Fruit fly (Drosophila melanogaster) whole organism, prepupa: Measurements from ENCODE around the gene CG42681.

Experiments
- CG10631 ChIP-seq: fragments of 200-800 bp; sonication (Bioruptor generic); optimal IDR thresholded peaks from 2 replicates; lab custom pipeline; 2016; ENCODE audit warnings: missing biosample characterization, missing genetic modification characterization
- CG10669 ChIP-seq: fragments of 200-800 bp; sonication (Bioruptor generic); optimal IDR thresholded peaks from 3 replicates; lab custom pipeline; 2018; ENCODE audit warnings: missing biosample characterization, mild to moderate bottlenecking, missing genetic modification characterization, moderate library complexity
- CG11294 ChIP-seq: fragments of 200-800 bp; sonication (Bioruptor generic); IDR thresholded peaks from 2 replicates; pipeline ENCODE4 v1.3.6; 2022; ENCODE audit warnings: missing biosample characterization, missing genetic modification characterization
- CG11762 ChIP-seq: fragments of 200-800 bp; sonication (Bioruptor generic); optimal IDR thresholded peaks from 3 replicates; lab custom pipeline; 2016; ENCODE audit warnings: missing biosample characterization, missing genetic modification characterization; ENCODE audit not compliant: insufficient read depth
- CG15336 ChIP-seq: fragments of 200-800 bp; sonication (Bioruptor generic); IDR thresholded peaks from 2 replicates; pipeline ENCODE4 v1.3.6; 2022; ENCODE audit warnings: missing biosample characterization, missing genetic modification characterization
- CG1621 ChIP-seq: fragments of 200-800 bp; sonication (Bioruptor generic); optimal IDR thresholded peaks from 3 replicates; lab custom pipeline; 2018; ENCODE audit warnings: missing biosample characterization, mild to moderate bottlenecking, missing genetic modification characterization
- CG31627 ChIP-seq: fragments of 200-800 bp; sonication (Bioruptor generic); optimal IDR thresholded peaks from 3 replicates; lab custom pipeline; 2016; ENCODE audit warnings: missing biosample characterization, missing genetic modification characterization
- CG32006 ChIP-seq: fragments of 200-800 bp; sonication (Bioruptor generic); optimal IDR thresholded peaks from 3 replicates; lab custom pipeline; 2017; ENCODE audit warnings: missing biosample characterization, mild to moderate bottlenecking, missing genetic modification characterization
- CG34406 ChIP-seq: fragments of 200-800 bp; sonication (Bioruptor generic); optimal IDR thresholded peaks from 3 replicates; lab custom pipeline; 2016; ENCODE audit warnings: missing biosample characterization, missing genetic modification characterization
- CG3919 ChIP-seq: fragments of 200-800 bp; sonication (Bioruptor generic); optimal IDR thresholded peaks from 3 replicates; lab custom pipeline; 2016; ENCODE audit warnings: missing biosample characterization, missing genetic modification characterization
- CG4318 ChIP-seq: fragments of 200-800 bp; sonication (Bioruptor generic); optimal IDR thresholded peaks from 3 replicates; lab custom pipeline; 2017; ENCODE audit warnings: missing biosample characterization, mild to moderate bottlenecking, missing genetic modification characterization
- CG6163 ChIP-seq: fragments of 200-800 bp; sonication (Bioruptor generic); IDR thresholded peaks from 3 replicates; pipeline ENCODE4 v1.3.6; 2022; ENCODE audit warnings: missing biosample characterization, missing genetic modification characterization
- CG6276 ChIP-seq: fragments of 200-800 bp; sonication (Bioruptor generic); optimal IDR thresholded peaks from 2 replicates; lab custom pipeline; 2017; ENCODE audit warnings: missing biosample characterization, mild to moderate bottlenecking, missing genetic modification characterization
- CG6792 ChIP-seq: fragments of 200-800 bp; sonication (Bioruptor generic); optimal IDR thresholded peaks from 3 replicates; lab custom pipeline; 2016; ENCODE audit warnings: missing biosample characterization, missing genetic modification characterization
- CG7368 ChIP-seq: fragments of 200-800 bp; sonication (Bioruptor generic); optimal IDR thresholded peaks from 3 replicates; lab custom pipeline; 2016; ENCODE audit warnings: missing biosample characterization, missing genetic modification characterization
- CG8119 ChIP-seq: fragments of 200-800 bp; sonication (Bioruptor generic); IDR thresholded peaks from 3 replicates; pipeline ENCODE4 v1.3.6; 2022; ENCODE audit warnings: missing biosample characterization, missing genetic modification characterization
- CG8319 ChIP-seq: fragments of 200-800 bp; sonication (Bioruptor generic); optimal IDR thresholded peaks from 3 replicates; lab custom pipeline; 2016; ENCODE audit warnings: missing biosample characterization, missing genetic modification characterization
- CG8632 ChIP-seq: fragments of 200-800 bp; sonication (Bioruptor generic); optimal IDR thresholded peaks from 3 replicates; lab custom pipeline; 2016; ENCODE audit warnings: missing biosample characterization, missing genetic modification characterization
- CG9139 ChIP-seq: fragments of 200-800 bp; sonication (Bioruptor generic); optimal IDR thresholded peaks from 3 replicates; lab custom pipeline; 2017; ENCODE audit warnings: missing biosample characterization, mild to moderate bottlenecking, missing genetic modification characterization
- Eip75B ChIP-seq: fragments of 200-800 bp; sonication (Bioruptor generic); optimal IDR thresholded peaks from 3 replicates; lab custom pipeline; 2016; ENCODE audit warnings: missing biosample characterization, missing genetic modification characterization
- Eip78C ChIP-seq: fragments of 200-800 bp; sonication (Bioruptor generic); peaks from one replicate; lab custom pipeline; 2016; ENCODE audit warnings: missing biosample characterization, missing genetic modification characterization
- Eip93F ChIP-seq: fragments of 200-800 bp; sonication (Bioruptor generic); optimal IDR thresholded peaks from 2 replicates; lab custom pipeline; 2016; ENCODE audit warnings: missing biosample characterization, mild to moderate bottlenecking, missing genetic modification characterization
- Ets21C ChIP-seq: fragments of 200-800 bp; sonication (Bioruptor generic); optimal IDR thresholded peaks from 3 replicates; lab custom pipeline; 2016; ENCODE audit warnings: missing biosample characterization, missing genetic modification characterization
- Ets96B ChIP-seq: fragments of 200-800 bp; optimal IDR thresholded peaks from 2 replicates; lab custom pipeline; 2019; ENCODE audit warnings: missing biosample characterization, mild to moderate bottlenecking, missing genetic modification characterization, moderate library complexity
- Gug ChIP-seq: fragments of 200-800 bp; sonication (Bioruptor generic); IDR thresholded peaks from 2 replicates; pipeline ENCODE4 v1.3.6; 2022; ENCODE audit warnings: missing biosample characterization, missing genetic modification characterization
- Hr4 ChIP-seq: fragments of 200-800 bp; sonication (Bioruptor generic); optimal IDR thresholded peaks from 3 replicates; lab custom pipeline; 2016; ENCODE audit warnings: missing biosample characterization, missing genetic modification characterization
- Lpt ChIP-seq: fragments of 200-800 bp; sonication (Bioruptor generic); optimal IDR thresholded peaks from 3 replicates; lab custom pipeline; 2016; ENCODE audit warnings: missing biosample characterization, missing genetic modification characterization
- Met ChIP-seq: fragments of 200-800 bp; sonication (Bioruptor generic); optimal IDR thresholded peaks from 3 replicates; lab custom pipeline; 2016; ENCODE audit warnings: missing biosample characterization, missing genetic modification characterization
- OdsH ChIP-seq: fragments of 200-800 bp; sonication (Bioruptor generic); optimal IDR thresholded peaks from 3 replicates; lab custom pipeline; 2016; ENCODE audit warnings: missing biosample characterization, missing genetic modification characterization
- Smox ChIP-seq: fragments of 200-800 bp; sonication (Bioruptor generic); optimal IDR thresholded peaks from 3 replicates; lab custom pipeline; 2016; ENCODE audit warnings: missing biosample characterization, missing genetic modification characterization
- Sox14 ChIP-seq: fragments of 200-800 bp; sonication (Bioruptor generic); optimal IDR thresholded peaks from 3 replicates; lab custom pipeline; 2016; ENCODE audit warnings: missing biosample characterization, missing genetic modification characterization
- Sox15 ChIP-seq: fragments of 200-800 bp; sonication (Bioruptor generic); optimal IDR thresholded peaks from 3 replicates; lab custom pipeline; 2016; ENCODE audit warnings: missing biosample characterization, missing genetic modification characterization
- achi ChIP-seq: fragments of 200-800 bp; sonication (Bioruptor generic); optimal IDR thresholded peaks from 3 replicates; lab custom pipeline; 2016; ENCODE audit warnings: missing biosample characterization, missing genetic modification characterization
- acj6 ChIP-seq: fragments of 200-800 bp; sonication (Bioruptor generic); optimal IDR thresholded peaks from 3 replicates; lab custom pipeline; 2016; ENCODE audit warnings: missing biosample characterization, missing genetic modification characterization
- dac ChIP-seq: fragments of 200-800 bp; sonication (Bioruptor generic); optimal IDR thresholded peaks from 2 replicates; lab custom pipeline; 2017; ENCODE audit warnings: missing biosample characterization, mild to moderate bottlenecking, missing genetic modification characterization
- dsx ChIP-seq: fragments of 200-800 bp; optimal IDR thresholded peaks from 3 replicates; lab custom pipeline; 2019; ENCODE audit warnings: missing biosample characterization, mild to moderate bottlenecking, missing genetic modification characterization, moderate library complexity; ENCODE audit not compliant: poor library complexity, severe bottlenecking
- eg ChIP-seq: fragments of 200-800 bp; sonication (Bioruptor generic); IDR thresholded peaks from 3 replicates; pipeline ENCODE4 v1.3.6; 2022; ENCODE audit warnings: missing biosample characterization, missing genetic modification characterization
- fd85E ChIP-seq: fragments of 200-800 bp; sonication (Bioruptor generic); optimal IDR thresholded peaks from 3 replicates; lab custom pipeline; 2016; ENCODE audit warnings: missing biosample characterization, missing genetic modification characterization
- net ChIP-seq: fragments of 200-800 bp; sonication (Bioruptor generic); optimal IDR thresholded peaks from 3 replicates; lab custom pipeline; 2016; ENCODE audit warnings: missing biosample characterization, missing genetic modification characterization
- pdm3 ChIP-seq: fragments of 200-800 bp; sonication (Bioruptor generic); optimal IDR thresholded peaks from 3 replicates; lab custom pipeline; 2016; ENCODE audit warnings: missing biosample characterization, missing genetic modification characterization
- salr ChIP-seq, 2 experiments: fragments of 200-800 bp; sonication (Bioruptor generic); optimal IDR thresholded peaks; 3 replicates each; lab custom pipeline; 2016 to 2018; ENCODE audit warnings: missing biosample characterization in 2 of 2, missing genetic modification characterization in 2 of 2, mild to moderate bottlenecking in 1 of 2
- spab ChIP-seq: fragments of 200-800 bp; sonication (Bioruptor generic); optimal IDR thresholded peaks from 2 replicates; lab custom pipeline; 2017; ENCODE audit warnings: missing biosample characterization, mild to moderate bottlenecking, missing genetic modification characterization, missing genetic modification reagents
- ss ChIP-seq, 2 experiments: fragments of 200-800 bp; sonication (Bioruptor generic); optimal IDR thresholded peaks; 2 replicates in 1 of 2; 3 replicates in 1 of 2; lab custom pipeline; 2017 to 2018; ENCODE audit warnings: mild to moderate bottlenecking in 2 of 2, missing biosample characterization in 2 of 2, missing genetic modification characterization in 2 of 2, moderate library complexity in 1 of 2
- svp ChIP-seq: fragments of 200-800 bp; sonication (Bioruptor generic); peaks from one replicate; lab custom pipeline; 2016; ENCODE audit warnings: missing biosample characterization, missing genetic modification characterization
- topi ChIP-seq: fragments of 200-800 bp; sonication (Bioruptor generic); optimal IDR thresholded peaks from 3 replicates; lab custom pipeline; 2016; ENCODE audit warnings: missing biosample characterization, missing genetic modification characterization

The CG42681 gene

DNA sequence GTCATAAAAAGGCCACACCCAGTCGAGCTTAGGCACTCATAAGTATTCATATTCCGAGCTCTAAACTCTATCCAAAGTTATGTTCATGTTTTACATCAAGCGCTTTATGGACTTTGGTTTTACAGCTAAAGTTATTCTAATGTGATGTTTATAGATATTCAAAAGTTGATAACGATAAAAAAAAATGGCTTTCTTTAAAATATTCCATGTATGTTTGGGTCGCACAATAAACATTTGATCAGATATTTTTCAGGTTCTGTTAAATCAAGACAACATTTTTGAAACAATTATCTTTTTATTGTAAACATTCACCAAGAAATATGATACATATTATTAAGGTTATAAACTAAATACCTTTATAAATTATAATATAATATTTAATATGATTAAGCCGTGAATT lies 45.2 kb upstream of the CG42681 start:
- TF ChIP-seq CG6163 (GFP tag; lab: Robert Waterston, UW) (no peak), CG1621 (tag; lab: Kevin White, UChicago) (no peak), Ets21C (GFP tag; lab: Kevin White, UChicago) (no peak), ss (GFP tag; optimal IDR thresholded peaks at IDR 0.05; lab: Kevin White, UChicago) (no peak), Lpt (no peak), Eip75B (GFP tag; lab: Kevin White, UChicago) (no peak), CG11762 (GFP tag; lab: Kevin White, UChicago) (no peak), CG6276 (GFP tag; lab: Kevin White, UChicago) (no peak), fd85E (GFP tag; lab: Kevin White, UChicago) (no peak)

- TF ChIP-seq svp (GFP tag; lab: Kevin White, UChicago) (peak; percentile 39), Eip78C (GFP tag; lab: Kevin White, UChicago) (peak; percentile 54), eg (GFP tag; lab: Robert Waterston, UW) (peak; percentile 42; the same call in 2 of the 3 replicates), topi (GFP tag; lab: Kevin White, UChicago) (no peak), CG8119 (GFP tag; lab: Robert Waterston, UW) (0 out of 3 replicates have a peak, but pooled peaks have one; percentile 19), CG1621 (tag; lab: Kevin White, UChicago) (no peak), CG3919 (GFP tag; lab: Kevin White, UChicago) (no peak)
These were observed 44.6 kb upstream of the CG42681 start for dm6 chr2L:14699501-14700077.

dm6 chr2L:14701495-14701894 lies 42.7 kb upstream of the CG42681 start:
- TF ChIP-seq Ets96B (tag; lab: Kevin White, UChicago) (no peak), Eip93F (GFP tag; lab: Kevin White, UChicago) (no peak), Met (GFP tag; lab: Kevin White, UChicago) (no peak), Gug (GFP tag; lab: Robert Waterston, UW) (no peak), topi (GFP tag; lab: Kevin White, UChicago) (no peak), CG6163 (GFP tag; lab: Robert Waterston, UW) (peak; percentile 84), Sox14 (GFP tag; lab: Kevin White, UChicago) (no peak), Eip78C (GFP tag; lab: Kevin White, UChicago) (peak; percentile 90), CG11762 (GFP tag; lab: Kevin White, UChicago) (no peak), Smox (GFP tag; lab: Kevin White, UChicago) (no peak), dsx (no peak), salr (GFP tag; optimal IDR thresholded peaks at IDR 0.05; lab: Kevin White, UChicago) (peak in 1 of 2 experiments; percentile 44), CG6276 (GFP tag; lab: Kevin White, UChicago) (peak; percentile 23), CG10669 (GFP tag; lab: Kevin White, UChicago) (no peak), CG15336 (GFP tag; lab: Robert Waterston, UW) (peak; percentile 92), OdsH (GFP tag; lab: Kevin White, UChicago) (peak; percentile 72), fd85E (GFP tag; lab: Kevin White, UChicago) (no peak), Hr4 (GFP tag; lab: Kevin White, UChicago) (peak; percentile 93), CG7368 (no peak), net (GFP tag; lab: Kevin White, UChicago) (peak; percentile 45), eg (GFP tag; lab: Robert Waterston, UW) (peak; percentile 73), Sox15 (no peak), CG9139 (GFP tag; lab: Kevin White, UChicago) (no peak), Ets21C (GFP tag; lab: Kevin White, UChicago) (no peak), CG4318 (peak; percentile 89), achi (GFP tag; lab: Kevin White, UChicago) (peak; percentile 55), svp (GFP tag; lab: Kevin White, UChicago) (peak; percentile 21), CG8319 (GFP tag; lab: Kevin White, UChicago) (no peak), dac (GFP tag; lab: Kevin White, UChicago) (peak; percentile 82), acj6 (GFP tag; lab: Kevin White, UChicago) (peak; percentile 28), CG8632 (GFP tag; lab: Kevin White, UChicago) (no peak), ss (GFP tag; optimal IDR thresholded peaks at IDR 0.05; lab: Kevin White, UChicago) (no peak), CG31627 (GFP tag; lab: Kevin White, UChicago) (no peak), pdm3 (GFP tag; lab: Kevin White, UChicago) (peak; percentile 43), Lpt (peak; percentile 72), CG32006 (GFP tag; lab: Kevin White, UChicago) (peak; percentile 94), CG6792 (GFP tag; lab: Kevin White, UChicago) (peak; percentile 23), CG10631 (peak; percentile 39), CG8119 (GFP tag; lab: Robert Waterston, UW) (peak; percentile 92), CG3919 (GFP tag; lab: Kevin White, UChicago) (peak; percentile 47), CG34406 (GFP tag; lab: Kevin White, UChicago) (no peak), CG11294 (no peak), CG1621 (tag; lab: Kevin White, UChicago) (no peak), spab (GFP tag; lab: Kevin White, UChicago) (no peak)
- TF ChIP-seq, all 60 proteins: peak for 21
